Worm (Caenorhabditis elegans): ENCODE results near the gene srj-53.

DNA sequence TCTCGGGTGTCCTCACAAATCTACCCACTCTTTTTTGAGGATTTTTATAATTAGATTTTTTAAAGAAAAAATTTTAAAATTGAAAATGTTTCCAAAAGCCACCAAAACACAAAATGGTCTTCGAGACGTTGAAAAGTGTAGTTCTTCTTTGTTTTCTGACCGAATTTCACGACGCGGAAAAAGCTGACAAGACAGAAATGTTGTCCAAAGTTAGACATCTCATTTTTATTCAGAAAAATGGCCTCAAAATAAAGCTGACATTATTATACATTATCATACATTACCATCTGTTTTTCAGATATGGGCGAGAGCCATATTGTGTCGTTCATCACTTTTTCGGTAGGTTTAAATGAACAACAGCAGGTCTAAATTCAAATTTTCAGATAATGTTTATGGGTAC lies 14.9 kb downstream of the srj-53 start, which contains the start of gene srx-22:
- TF ChIP-seq egrh-3 (GFP tag; IDR thresholded peaks at IDR 0.05), result no peak
- TF ChIP-seq lin-35 (GFP tag; optimal IDR thresholded peaks at IDR 0.05), result no peak
- no peak for TF ChIP-seq snpc-4 (GFP tag; optimal IDR thresholded peaks at IDR 0.05)
- no peak for TF ChIP-seq snpc-4 (tag; optimal IDR thresholded peaks at IDR 0.05)
- no peak for TF ChIP-seq rec-8 (tag; optimal IDR thresholded peaks at IDR 0.05)
- TF ChIP-seq ekl-4 (GFP tag; IDR thresholded peaks at IDR 0.05), result no peak
- no peak for TF ChIP-seq ztf-28 (GFP tag; IDR thresholded peaks at IDR 0.05)
